Worm (Caenorhabditis elegans) whole organism, L1 larva: ENCODE results near the gene dgn-2.

ENCODE experiments used
- C16A3.4 ChIP-seq: fragments of 150-350 bp; optimal IDR thresholded peaks from 2 replicates; lab custom pipeline; 2014; ENCODE audit warnings: missing biosample characterization, missing genetic modification characterization
- F16B12.6 ChIP-seq: fragments of 150-350 bp; optimal IDR thresholded peaks from 2 replicates; lab custom pipeline; 2014; ENCODE audit warnings: missing biosample characterization, missing genetic modification characterization
- aha-1 ChIP-seq: fragments of 150-350 bp; optimal IDR thresholded peaks from 2 replicates; lab custom pipeline; 2014; ENCODE audit warnings: missing biosample characterization, missing genetic modification characterization
- alr-1 ChIP-seq: fragments of 200-800 bp; sonication (Bioruptor generic); optimal IDR thresholded peaks from 2 replicates; lab custom pipeline; 2018; ENCODE audit warnings: borderline replicate concordance, mild to moderate bottlenecking, missing genetic modification characterization, missing compliant biosample characterization
- aly-2 ChIP-seq: fragments of 150-350 bp; optimal IDR thresholded peaks from 2 replicates; lab custom pipeline; 2014; ENCODE audit warnings: missing biosample characterization, missing genetic modification characterization
- ama-1 ChIP-seq: fragments of 150-350 bp; optimal IDR thresholded peaks from 2 replicates; lab custom pipeline; 2014
- blmp-1 ChIP-seq: fragments of 150-350 bp; optimal IDR thresholded peaks from 2 replicates; lab custom pipeline; 2014; ENCODE audit warnings: missing biosample characterization, missing genetic modification characterization
- ceh-63 ChIP-seq: fragments of 200-800 bp; sonication (Bioruptor generic); optimal IDR thresholded peaks from 2 replicates; lab custom pipeline; 2018; ENCODE audit warnings: mild to moderate bottlenecking, missing genetic modification characterization, missing compliant biosample characterization
- ceh-8 ChIP-seq: fragments of 200-800 bp; sonication (Bioruptor generic); optimal IDR thresholded peaks from 2 replicates; lab custom pipeline; 2018; ENCODE audit warnings: mild to moderate bottlenecking, missing genetic modification characterization, moderate library complexity, missing compliant biosample characterization
- ceh-88 ChIP-seq: fragments of 200-800 bp; sonication (Bioruptor generic); IDR thresholded peaks from 2 replicates; pipeline ENCODE4 v1.3.6; 2022; ENCODE audit warnings: missing genetic modification characterization, missing compliant biosample characterization
- ceh-90 ChIP-seq: sonication (generic microtip); optimal IDR thresholded peaks from 2 replicates; lab custom pipeline; 2016; ENCODE audit warnings: missing genetic modification characterization, missing compliant biosample characterization
- ces-1 ChIP-seq: fragments of 150-350 bp; optimal IDR thresholded peaks from 2 replicates; lab custom pipeline; 2014; ENCODE audit warnings: missing biosample characterization, missing genetic modification reagents, missing genetic modification characterization
- dpl-1 ChIP-seq, 3 experiments: fragments of 150-350 bp in 2 of 3; sonication (generic microtip) in 1 of 3; optimal IDR thresholded peaks; 2 replicates each; lab custom pipeline; 2014 to 2017; ENCODE audit warnings: missing biosample characterization in 3 of 3, missing genetic modification characterization in 3 of 3, missing genetic modification reagents in 3 of 3
- dsc-1 ChIP-seq: sonication (generic microtip); optimal IDR thresholded peaks from 2 replicates; lab custom pipeline; 2016; ENCODE audit warnings: mild to moderate bottlenecking, missing genetic modification characterization, missing compliant biosample characterization
- egl-13 ChIP-seq: sonication (generic microtip); optimal IDR thresholded peaks from 2 replicates; lab custom pipeline; 2016; ENCODE audit warnings: missing genotype, missing genetic modification reagents, missing genetic modification characterization, missing compliant biosample characterization
- elt-3 ChIP-seq, 6 experiments: fragments of 150-350 bp in 1 of 6; sonication (generic microtip); optimal IDR thresholded peaks; 2 replicates each; lab custom pipeline; 2017 to 2018; ENCODE audit warnings: missing biosample characterization in 6 of 6, missing genetic modification characterization in 6 of 6, inconsistent platforms in 1 of 6
- fkh-4 ChIP-seq: sonication (generic microtip); optimal IDR thresholded peaks from 2 replicates; lab custom pipeline; 2016; ENCODE audit warnings: missing compliant biosample characterization, missing genetic modification characterization, borderline replicate concordance
- fkh-8 ChIP-seq: sonication (generic microtip); optimal IDR thresholded peaks from 2 replicates; lab custom pipeline; 2016; ENCODE audit warnings: mild to moderate bottlenecking, missing genetic modification characterization, missing compliant biosample characterization
- fos-1 ChIP-seq: fragments of 150-350 bp; optimal IDR thresholded peaks from 2 replicates; lab custom pipeline; 2014; ENCODE audit warnings: missing biosample characterization, missing genetic modification characterization
- grh-1 ChIP-seq: fragments of 200-800 bp; sonication (Bioruptor generic); IDR thresholded peaks from 2 replicates; pipeline ENCODE4 v1.3.6; 2022; ENCODE audit warnings: missing genetic modification reagents, missing genetic modification characterization, missing compliant biosample characterization
- hlh-17 ChIP-seq: fragments of 200-800 bp; sonication (Bioruptor generic); optimal IDR thresholded peaks from 2 replicates; lab custom pipeline; 2018; ENCODE audit warnings: missing genetic modification characterization, mild to moderate bottlenecking, missing compliant biosample characterization, moderate library complexity, borderline replicate concordance
- hlh-4 ChIP-seq: sonication (generic microtip); optimal IDR thresholded peaks from 2 replicates; lab custom pipeline; 2016; ENCODE audit warnings: mild to moderate bottlenecking, missing genetic modification characterization, missing compliant biosample characterization
- hpl-2 ChIP-seq: fragments of 150-350 bp; optimal IDR thresholded peaks from 2 replicates; lab custom pipeline; 2014; ENCODE audit warnings: missing biosample characterization, missing genetic modification reagents, missing genetic modification characterization
- lin-13 ChIP-seq: fragments of 150-350 bp; optimal IDR thresholded peaks from 2 replicates; lab custom pipeline; 2014; ENCODE audit warnings: missing biosample characterization, missing genetic modification reagents, missing genetic modification characterization
- lin-14 ChIP-seq: fragments of 200-800 bp; sonication (Bioruptor generic); optimal IDR thresholded peaks from 2 replicates; lab custom pipeline; 2018; ENCODE audit warnings: mild to moderate bottlenecking, missing genetic modification characterization, moderate library complexity, missing compliant biosample characterization
- lin-35 ChIP-seq, 2 experiments: fragments of 150-350 bp; optimal IDR thresholded peaks; 2 replicates each; lab custom pipeline; 2014; ENCODE audit warnings: missing biosample characterization in 2 of 2, missing genetic modification characterization in 2 of 2, missing genetic modification reagents in 2 of 2
- lir-3 ChIP-seq: sonication (generic microtip); optimal IDR thresholded peaks from 2 replicates; lab custom pipeline; 2016; ENCODE audit warnings: mild to moderate bottlenecking, missing genetic modification characterization, moderate library complexity, missing compliant biosample characterization; ENCODE audit not compliant: poor library complexity
- lsy-2 ChIP-seq, 2 experiments: fragments of 150-350 bp; optimal IDR thresholded peaks; 2 replicates each; lab custom pipeline; 2014; ENCODE audit warnings: missing biosample characterization in 2 of 2, missing genetic modification characterization in 2 of 2
- mab-9 ChIP-seq: fragments of 200-800 bp; sonication (Bioruptor generic); IDR thresholded peaks from 2 replicates; pipeline ENCODE4 v1.3.6; 2022; ENCODE audit warnings: missing genetic modification reagents, missing genetic modification characterization, missing compliant biosample characterization
- mdl-1 ChIP-seq, 2 experiments: fragments of 150-350 bp; optimal IDR thresholded peaks; 2 replicates each; lab custom pipeline; 2014 to 2017; ENCODE audit warnings: missing biosample characterization in 2 of 2, missing genetic modification characterization in 2 of 2, inconsistent platforms in 1 of 2
- mep-1 ChIP-seq: fragments of 150-350 bp; optimal IDR thresholded peaks from 2 replicates; lab custom pipeline; 2014; ENCODE audit warnings: missing biosample characterization, missing genetic modification characterization
- nhr-11 ChIP-seq: fragments of 150-350 bp; optimal IDR thresholded peaks from 2 replicates; lab custom pipeline; 2014; ENCODE audit warnings: missing biosample characterization, missing genetic modification characterization
- nhr-12 ChIP-seq: sonication (generic microtip); optimal IDR thresholded peaks from 2 replicates; lab custom pipeline; 2017; ENCODE audit warnings: missing biosample characterization, missing genetic modification characterization
- nhr-20 ChIP-seq: sonication (generic microtip); optimal IDR thresholded peaks from 2 replicates; lab custom pipeline; 2016; ENCODE audit warnings: mild to moderate bottlenecking, missing genetic modification characterization, missing compliant biosample characterization
- nhr-237 ChIP-seq: fragments of 150-350 bp; optimal IDR thresholded peaks from 2 replicates; lab custom pipeline; 2014; ENCODE audit warnings: missing biosample characterization, missing genetic modification characterization
- nhr-28 ChIP-seq: fragments of 150-350 bp; optimal IDR thresholded peaks from 2 replicates; lab custom pipeline; 2014; ENCODE audit warnings: missing biosample characterization, missing genetic modification characterization
- nhr-71 ChIP-seq: sonication (generic microtip); optimal IDR thresholded peaks from 2 replicates; lab custom pipeline; 2016; ENCODE audit warnings: mild to moderate bottlenecking, missing genetic modification characterization, moderate library complexity, missing compliant biosample characterization
- nhr-76 ChIP-seq: sonication (generic microtip); optimal IDR thresholded peaks from 2 replicates; lab custom pipeline; 2017; ENCODE audit warnings: missing biosample characterization, missing genetic modification characterization
- nhr-77 ChIP-seq: fragments of 150-350 bp; optimal IDR thresholded peaks from 2 replicates; lab custom pipeline; 2014; ENCODE audit warnings: missing biosample characterization, missing genetic modification characterization
- nhr-84 ChIP-seq: sonication (generic microtip); optimal IDR thresholded peaks from 2 replicates; lab custom pipeline; 2017; ENCODE audit warnings: missing biosample characterization, missing genetic modification characterization
- nhr-90 ChIP-seq: sonication (generic microtip); optimal IDR thresholded peaks from 2 replicates; lab custom pipeline; 2016; ENCODE audit warnings: mild to moderate bottlenecking, missing genetic modification characterization, missing compliant biosample characterization; ENCODE audit not compliant: poor library complexity
- pag-3 ChIP-seq: sonication (generic microtip); optimal IDR thresholded peaks from 2 replicates; lab custom pipeline; 2017; ENCODE audit warnings: missing genetic modification characterization, mild to moderate bottlenecking, missing compliant biosample characterization, antibody characterized with exemption, borderline replicate concordance; ENCODE audit not compliant: insufficient read depth
- pax-3 ChIP-seq: fragments of 200-800 bp; sonication (Bioruptor generic); optimal IDR thresholded peaks from 2 replicates; lab custom pipeline; 2018; ENCODE audit warnings: mild to moderate bottlenecking, missing genetic modification characterization, moderate library complexity, missing compliant biosample characterization
- rnt-1 ChIP-seq: sonication (generic microtip); optimal IDR thresholded peaks from 2 replicates; lab custom pipeline; 2016; ENCODE audit warnings: mild to moderate bottlenecking, missing genetic modification characterization, moderate library complexity, missing compliant biosample characterization
- skn-1 ChIP-seq: fragments of 150-350 bp; optimal IDR thresholded peaks from 2 replicates; lab custom pipeline; 2014; ENCODE audit warnings: missing biosample characterization, missing genetic modification characterization
- snpc-4 ChIP-seq: fragments of 150-350 bp; optimal IDR thresholded peaks from 2 replicates; lab custom pipeline; 2014; ENCODE audit warnings: missing biosample characterization, missing genetic modification characterization
- sptf-1 ChIP-seq: fragments of 150-350 bp; optimal IDR thresholded peaks from 2 replicates; lab custom pipeline; 2014; ENCODE audit warnings: missing biosample characterization, missing genetic modification characterization
- sup-37 ChIP-seq: fragments of 200-800 bp; sonication (Bioruptor generic); optimal IDR thresholded peaks from 2 replicates; lab custom pipeline; 2018; ENCODE audit warnings: mild to moderate bottlenecking, missing genetic modification characterization, missing compliant biosample characterization
- unc-130 ChIP-seq: fragments of 150-350 bp; optimal IDR thresholded peaks from 2 replicates; lab custom pipeline; 2017; ENCODE audit warnings: missing biosample characterization, missing genetic modification characterization, inconsistent platforms
- unc-30 ChIP-seq: sonication (generic microtip); optimal IDR thresholded peaks from 2 replicates; lab custom pipeline; 2017; ENCODE audit warnings: missing biosample characterization, missing genetic modification characterization
- unc-86 ChIP-seq: sonication (generic microtip); optimal IDR thresholded peaks from 2 replicates; lab custom pipeline; 2016; ENCODE audit warnings: missing genetic modification characterization, missing compliant biosample characterization
- xbp-1 ChIP-seq: sonication (generic microtip); optimal IDR thresholded peaks from 2 replicates; lab custom pipeline; 2016; ENCODE audit warnings: missing genetic modification characterization, missing compliant biosample characterization
- zag-1 ChIP-seq: fragments of 150-350 bp; optimal IDR thresholded peaks from 2 replicates; lab custom pipeline; 2014; ENCODE audit warnings: missing biosample characterization, missing genetic modification characterization

The dgn-2 gene

ce11 chrX:1322997-1323396 lies 44.3 kb downstream of the dgn-2 start:
- TF ChIP-seq blmp-1 (tag; lab: Kevin White, UChicago) (peak; percentile 27), dpl-1 (GFP tag; optimal IDR thresholded peaks at IDR 0.05; lab: Kevin White, UChicago) (peak in 2 of 3 experiments; percentile 7 to 35), fos-1 (tag; lab: Kevin White, UChicago) (peak; percentile 90), ceh-90 (no peak), dsc-1 (tag; lab: Kevin White, UChicago) (peak; percentile 83), aly-2 (tag; lab: Kevin White, UChicago) (peak; percentile 67), fkh-4 (tag; lab: Kevin White, UChicago) (no peak), ceh-63 (GFP tag; lab: Kevin White, UChicago) (peak; percentile 58), mdl-1 (tag; optimal IDR thresholded peaks at IDR 0.05; lab: Kevin White, UChicago) (peak; percentile 33 to 85), F16B12.6 (tag; lab: Kevin White, UChicago) (no peak), ceh-88 (peak; percentile 60; the same call in 1 of the 2 replicates), alr-1 (tag; lab: Kevin White, UChicago) (no peak), nhr-20 (tag; lab: Kevin White, UChicago) (peak; percentile 67), unc-86 (tag; lab: Kevin White, UChicago) (peak; percentile 54), sup-37 (GFP tag; lab: Kevin White, UChicago) (no peak), mep-1 (tag; lab: Kevin White, UChicago) (peak; percentile 80), nhr-28 (tag; lab: Kevin White, UChicago) (no peak), lsy-2 (tag; optimal IDR thresholded peaks at IDR 0.05; lab: Kevin White, UChicago) (peak; percentile 68 to 81), elt-3 (tag; optimal IDR thresholded peaks at IDR 0.05; lab: Kevin White, UChicago) (peak in 5 of 6 experiments; percentile 24 to 85 (median 70)), ceh-8 (peak; percentile 65), zag-1 (tag; lab: Kevin White, UChicago) (peak; percentile 61), lin-14 (GFP tag; lab: Kevin White, UChicago) (peak; percentile 83), nhr-71 (tag; lab: Kevin White, UChicago) (peak; percentile 70), aha-1 (tag; lab: Kevin White, UChicago) (no peak), grh-1 (GFP tag; lab: Robert Waterston, UW) (no peak; the same call in 1 of the 2 replicates), lir-3 (tag; lab: Kevin White, UChicago) (no peak), hlh-17 (GFP tag; lab: Kevin White, UChicago) (no peak), pag-3 (tag; lab: Kevin White, UChicago) (no peak), lin-13 (peak; percentile 64), hlh-4 (tag; lab: Kevin White, UChicago) (no peak), nhr-12 (tag; lab: Kevin White, UChicago) (no peak), rnt-1 (tag; lab: Kevin White, UChicago) (peak; percentile 27), nhr-84 (tag; lab: Kevin White, UChicago) (no peak), unc-30 (tag; lab: Kevin White, UChicago) (no peak), unc-130 (peak; percentile 38), mab-9 (GFP tag; lab: Robert Waterston, UW) (peak; percentile 67), C16A3.4 (tag; lab: Kevin White, UChicago) (peak; percentile 89), snpc-4 (tag; lab: Kevin White, UChicago) (peak; percentile 59), egl-13 (tag; lab: Kevin White, UChicago) (peak; percentile 34), ama-1 (lab: Kevin White, UChicago) (no peak), skn-1 (peak; percentile 92), lin-35 (GFP tag; optimal IDR thresholded peaks at IDR 0.05; lab: Kevin White, UChicago) (peak; percentile 54 to 84), hpl-2 (GFP tag; lab: Kevin White, UChicago) (peak; percentile 76), ces-1 (GFP tag; lab: Kevin White, UChicago) (peak; percentile 58), nhr-90 (tag; lab: Kevin White, UChicago) (peak; percentile 71), nhr-77 (tag; lab: Kevin White, UChicago) (peak; percentile 72), pax-3 (tag; lab: Kevin White, UChicago) (peak; percentile 47), nhr-76 (tag; lab: Kevin White, UChicago) (no peak), xbp-1 (peak; percentile 64), nhr-11 (tag; lab: Kevin White, UChicago) (peak; percentile 59), nhr-237 (tag; lab: Kevin White, UChicago) (peak; percentile 71), fkh-8 (tag; lab: Kevin White, UChicago) (peak; percentile 88), sptf-1 (tag; lab: Kevin White, UChicago) (no peak)
